Fruit fly (Drosophila melanogaster) whole organism, embryonic: ENCODE data around the gene PolA1.

Experiments
- Awh ChIP-seq: fragments of 200-800 bp; sonication (Bioruptor generic); IDR thresholded peaks from 2 replicates; pipeline ENCODE4, ENCODE4 v1.3.6; 2022; ENCODE audit warnings: missing biosample characterization, missing genetic modification characterization
- Bteb2 ChIP-seq: fragments of 200-800 bp; sonication (Bioruptor generic); optimal IDR thresholded peaks from 2 replicates; lab custom pipeline; 2016; ENCODE audit warnings: missing biosample characterization, missing genetic modification characterization
- CG10147 ChIP-seq: fragments of 200-800 bp; sonication (Bioruptor generic); optimal IDR thresholded peaks from 2 replicates; lab custom pipeline; 2019; ENCODE audit warnings: missing biosample characterization, mild to moderate bottlenecking, missing genetic modification characterization, moderate library complexity
- CG10654 ChIP-seq: fragments of 200-800 bp; sonication (Bioruptor generic); optimal IDR thresholded peaks from 2 replicates; lab custom pipeline; 2016; ENCODE audit warnings: missing biosample characterization, missing genetic modification characterization
- CG11398 ChIP-seq: fragments of 200-800 bp; sonication (Bioruptor generic); optimal IDR thresholded peaks from 2 replicates; lab custom pipeline; 2016; ENCODE audit warnings: missing biosample characterization, missing genetic modification characterization
- CG11504 ChIP-seq: fragments of 200-800 bp; sonication (Bioruptor generic); optimal IDR thresholded peaks from 3 replicates; lab custom pipeline; 2019; ENCODE audit warnings: missing biosample characterization, mild to moderate bottlenecking, missing genetic modification characterization, moderate library complexity
- CG12155 ChIP-seq: fragments of 200-800 bp; sonication (Bioruptor generic); optimal IDR thresholded peaks from 3 replicates; lab custom pipeline; 2016; ENCODE audit warnings: missing biosample characterization, missing genetic modification characterization
- CG12236 ChIP-seq: fragments of 200-800 bp; sonication (Bioruptor generic); optimal IDR thresholded peaks from 2 replicates; lab custom pipeline; 2016; ENCODE audit warnings: missing biosample characterization, missing genetic modification characterization
- CG12391 ChIP-seq: fragments of 200-800 bp; sonication (Bioruptor generic); optimal IDR thresholded peaks from 3 replicates; lab custom pipeline; 2018; ENCODE audit warnings: missing biosample characterization, mild to moderate bottlenecking, missing genetic modification characterization, moderate library complexity
- CG18599 ChIP-seq: fragments of 200-800 bp; sonication (Bioruptor generic); optimal IDR thresholded peaks from 3 replicates; lab custom pipeline; 2017; ENCODE audit warnings: missing biosample characterization, missing genetic modification characterization, mild to moderate bottlenecking, moderate library complexity, missing genetic modification reagents
- CG2116 ChIP-seq: fragments of 200-800 bp; sonication (Bioruptor generic); optimal IDR thresholded peaks from 3 replicates; lab custom pipeline; 2018; ENCODE audit warnings: missing biosample characterization, mild to moderate bottlenecking, missing genetic modification characterization
- CG32767 ChIP-seq: fragments of 200-800 bp; sonication (Bioruptor generic); IDR thresholded peaks from 2 replicates; pipeline ENCODE4 v1.3.6; 2022; ENCODE audit warnings: missing biosample characterization, missing genetic modification characterization
- CG3281 ChIP-seq: fragments of 200-800 bp; sonication (Bioruptor generic); optimal IDR thresholded peaks from 3 replicates; lab custom pipeline; 2017; ENCODE audit warnings: missing biosample characterization, mild to moderate bottlenecking, missing genetic modification characterization
- CG34376 ChIP-seq: fragments of 200-800 bp; sonication (Bioruptor generic); optimal IDR thresholded peaks from 2 replicates; lab custom pipeline; 2018; ENCODE audit warnings: missing biosample characterization, mild to moderate bottlenecking, missing genetic modification characterization
- CG4282 ChIP-seq: fragments of 200-800 bp; sonication (Bioruptor generic); optimal IDR thresholded peaks from 2 replicates; lab custom pipeline; 2016; ENCODE audit warnings: missing biosample characterization, missing genetic modification characterization
- CG4328 ChIP-seq: fragments of 200-800 bp; sonication (Bioruptor generic); optimal IDR thresholded peaks from 3 replicates; lab custom pipeline; 2017; ENCODE audit warnings: missing biosample characterization, missing genetic modification reagents, missing genetic modification characterization
- CG6683 ChIP-seq: fragments of 200-800 bp; sonication (Bioruptor generic); optimal IDR thresholded peaks from 2 replicates; lab custom pipeline; 2017; ENCODE audit warnings: missing biosample characterization, mild to moderate bottlenecking, missing genetic modification characterization, missing genetic modification reagents
- CG6765 ChIP-seq: fragments of 200-800 bp; sonication (Bioruptor generic); optimal IDR thresholded peaks from 3 replicates; lab custom pipeline; 2017; ENCODE audit warnings: missing biosample characterization, mild to moderate bottlenecking, missing genetic modification characterization
- CG9876 ChIP-seq: fragments of 200-800 bp; sonication (Bioruptor generic); optimal IDR thresholded peaks from 2 replicates; lab custom pipeline; 2016; ENCODE audit warnings: missing biosample characterization, missing genetic modification characterization
- Dbx ChIP-seq: fragments of 200-800 bp; sonication (Bioruptor generic); IDR thresholded peaks from 3 replicates; pipeline ENCODE4 v1.3.6; 2022; ENCODE audit warnings: missing biosample characterization, missing genetic modification characterization
- Dip2 ChIP-seq: fragments of 200-800 bp; sonication (Bioruptor generic); IDR thresholded peaks from 2 replicates; pipeline ENCODE4 v1.3.6; 2022; ENCODE audit warnings: missing biosample characterization, missing genetic modification characterization
- Dref ChIP-seq: fragments of 200-800 bp; sonication (Bioruptor generic); IDR thresholded peaks from 2 replicates; pipeline ENCODE4 v1.3.6; 2022; ENCODE audit warnings: missing biosample characterization, missing genetic modification characterization
- Gsc ChIP-seq: fragments of 200-800 bp; sonication (Bioruptor generic); IDR thresholded peaks from 2 replicates; pipeline ENCODE4 v1.3.6; 2022; ENCODE audit warnings: missing biosample characterization, missing genetic modification characterization
- HHEX ChIP-seq: fragments of 200-800 bp; sonication (Bioruptor generic); optimal IDR thresholded peaks from 3 replicates; lab custom pipeline; 2017; ENCODE audit warnings: missing biosample characterization, mild to moderate bottlenecking, missing genetic modification characterization, missing genetic modification reagents
- Meics ChIP-seq: fragments of 200-800 bp; sonication (Bioruptor generic); optimal IDR thresholded peaks from 2 replicates; lab custom pipeline; 2017; ENCODE audit warnings: missing biosample characterization, mild to moderate bottlenecking, missing genetic modification characterization
- Opbp ChIP-seq: fragments of 200-800 bp; sonication (Bioruptor generic); IDR thresholded peaks from 3 replicates; pipeline ENCODE4 v1.3.6; 2022; ENCODE audit warnings: missing biosample characterization, missing genetic modification characterization; ENCODE audit not compliant: partially characterized antibody
- Pdp1 ChIP-seq, 2 experiments: fragments of 200-800 bp; sonication (Bioruptor generic); optimal IDR thresholded peaks; 3 replicates each; lab custom pipeline; 2016; ENCODE audit warnings: missing biosample characterization in 2 of 2, missing genetic modification characterization in 2 of 2, mild to moderate bottlenecking in 1 of 2, moderate library complexity in 1 of 2
- Scr ChIP-seq: fragments of 200-800 bp; sonication (Bioruptor generic); IDR thresholded peaks from 2 replicates; pipeline ENCODE4 v1.3.6; 2022; ENCODE audit warnings: missing biosample characterization, missing genetic modification characterization; ENCODE audit not compliant: partially characterized antibody
- Sry-δ ChIP-seq: fragments of 200-800 bp; sonication (Bioruptor generic); optimal IDR thresholded peaks from 2 replicates; lab custom pipeline; 2016; ENCODE audit warnings: missing biosample characterization, missing genetic modification characterization
- abd-A ChIP-seq: fragments of 200-800 bp; sonication (Bioruptor generic); optimal IDR thresholded peaks from 3 replicates; lab custom pipeline; 2019; ENCODE audit warnings: missing biosample characterization, mild to moderate bottlenecking, missing genetic modification characterization, moderate library complexity
- ara ChIP-seq: fragments of 200-800 bp; sonication (Bioruptor generic); IDR thresholded peaks from 2 replicates; pipeline ENCODE4 v1.3.6; 2022; ENCODE audit warnings: missing biosample characterization, missing genetic modification characterization
- crol ChIP-seq: fragments of 200-800 bp; sonication (Bioruptor generic); IDR thresholded peaks from 2 replicates; pipeline ENCODE4 v1.3.6; 2022; ENCODE audit warnings: missing biosample characterization, missing genetic modification characterization
- dan ChIP-seq: fragments of 200-800 bp; sonication (Bioruptor generic); IDR thresholded peaks from 2 replicates; pipeline ENCODE4 v1.3.6; 2022; ENCODE audit warnings: missing biosample characterization, missing genetic modification characterization
- fu2 ChIP-seq: fragments of 200-800 bp; sonication (Bioruptor generic); optimal IDR thresholded peaks from 2 replicates; lab custom pipeline; 2016; ENCODE audit warnings: missing biosample characterization, missing genetic modification characterization
- gt ChIP-seq: fragments of 200-800 bp; sonication (Bioruptor generic); IDR thresholded peaks from 2 replicates; pipeline ENCODE4 v1.3.6; 2022; ENCODE audit warnings: missing biosample characterization, missing genetic modification characterization
- hb ChIP-seq: fragments of 200-800 bp; sonication (Bioruptor generic); IDR thresholded peaks from 3 replicates; pipeline ENCODE4 v1.3.6; 2022; ENCODE audit warnings: missing biosample characterization, missing genetic modification characterization; ENCODE audit not compliant: partially characterized antibody
- hkb ChIP-seq, 2 experiments: fragments of 200-800 bp in 1 of 2; fragments of >200 bp in 1 of 2; sonication (Bioruptor generic) in 1 of 2; IDR thresholded peaks in 1 of 2; optimal IDR thresholded peaks in 1 of 2; 2 replicates each; pipeline versions ENCODE4 v1.3.6 to Lab custom; 2017 to 2022; ENCODE audit warnings: missing biosample characterization in 1 of 2, missing genetic modification characterization in 1 of 2
- jing ChIP-seq: fragments of 200-800 bp; sonication (Bioruptor generic); optimal IDR thresholded peaks from 2 replicates; lab custom pipeline; 2018; ENCODE audit warnings: missing biosample characterization, mild to moderate bottlenecking, missing genetic modification characterization
- pros ChIP-seq: fragments of 200-800 bp; sonication (Bioruptor generic); optimal IDR thresholded peaks from 3 replicates; lab custom pipeline; 2019; ENCODE audit warnings: missing biosample characterization, mild to moderate bottlenecking, missing genetic modification characterization, moderate library complexity
- pzg ChIP-seq: fragments of 200-800 bp; sonication (Bioruptor generic); optimal IDR thresholded peaks from 3 replicates; lab custom pipeline; 2018; ENCODE audit warnings: missing biosample characterization, mild to moderate bottlenecking, missing genetic modification characterization, moderate library complexity
- schlank ChIP-seq: fragments of 200-800 bp; sonication (Bioruptor generic); optimal IDR thresholded peaks from 2 replicates; lab custom pipeline; 2018; ENCODE audit warnings: missing biosample characterization, mild to moderate bottlenecking, missing genetic modification characterization
- shn ChIP-seq: fragments of 200-800 bp; sonication (Bioruptor generic); optimal IDR thresholded peaks from 3 replicates; lab custom pipeline; 2016; ENCODE audit warnings: missing biosample characterization, missing genetic modification characterization
- sisA ChIP-seq: fragments of 200-800 bp; sonication (Bioruptor generic); IDR thresholded peaks from 2 replicates; pipeline ENCODE4 v1.3.6; 2022; ENCODE audit warnings: missing biosample characterization, missing genetic modification characterization
- tap ChIP-seq: fragments of 200-800 bp; optimal IDR thresholded peaks from 3 replicates; lab custom pipeline; 2019; ENCODE audit warnings: missing biosample characterization, mild to moderate bottlenecking, missing genetic modification characterization, moderate library complexity
- tgo ChIP-seq: fragments of 200-800 bp; sonication (Bioruptor generic); IDR thresholded peaks from 3 replicates; pipeline ENCODE4 v1.3.6; 2022; ENCODE audit warnings: missing biosample characterization, missing genetic modification characterization
- tio ChIP-seq: fragments of 200-800 bp; sonication (Bioruptor generic); optimal IDR thresholded peaks from 2 replicates; lab custom pipeline; 2017; ENCODE audit warnings: missing biosample characterization, missing genetic modification characterization, inconsistent platforms
- trh ChIP-seq: fragments of 200-800 bp; sonication (Bioruptor generic); optimal IDR thresholded peaks from 2 replicates; lab custom pipeline; 2016; ENCODE audit warnings: missing biosample characterization, missing genetic modification characterization
- twi ChIP-seq: fragments of 200-800 bp; optimal IDR thresholded peaks from 2 replicates; lab custom pipeline; 2019; ENCODE audit warnings: missing biosample characterization, mild to moderate bottlenecking, missing genetic modification characterization, moderate library complexity
- vvl ChIP-seq: fragments of 200-800 bp; sonication (Bioruptor generic); IDR thresholded peaks from 2 replicates; pipeline ENCODE4 v1.3.6; 2022; ENCODE audit warnings: missing biosample characterization, missing genetic modification characterization
- z ChIP-seq: fragments of 200-800 bp; sonication (Bioruptor generic); IDR thresholded peaks from 3 replicates; pipeline ENCODE4 v1.3.6; 2022; ENCODE audit warnings: missing biosample characterization, missing genetic modification characterization

Gene PolA1

DNA sequence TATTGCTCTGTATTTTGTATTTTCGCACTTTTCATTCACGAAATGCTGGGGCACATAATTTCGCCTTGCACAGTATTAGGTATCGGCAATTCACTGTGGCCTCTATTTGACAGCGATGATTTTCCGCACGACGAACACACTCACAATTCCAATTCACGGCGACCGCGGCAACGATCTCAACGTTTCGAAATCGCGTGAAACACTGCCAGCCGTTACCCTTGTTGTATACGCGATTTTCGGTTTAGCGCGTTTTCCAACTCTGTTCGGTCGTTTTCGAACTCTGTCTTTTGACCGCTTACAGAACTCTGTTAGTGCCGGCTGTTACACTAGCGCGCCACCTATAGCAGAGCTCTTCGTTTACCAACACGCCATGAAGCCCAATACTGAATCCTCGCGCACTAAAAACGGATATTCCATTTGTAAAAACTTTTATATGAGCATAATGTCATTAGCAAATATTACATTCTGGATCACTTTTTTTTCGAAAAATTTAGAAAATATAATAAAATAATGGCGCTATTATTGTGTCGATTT lies 52.4 kb downstream of the PolA1 start, which contains the start of gene InR (continued):
- TF ChIP-seq Pdp1 (GFP tag; optimal IDR thresholded peaks at IDR 0.05; lab: Kevin White, UChicago) (peak; percentile 66 to 74), CG9876 (GFP tag; lab: Kevin White, UChicago) (peak; percentile 65), fu2 (peak; percentile 65), CG6683 (no peak), hkb (optimal IDR thresholded peaks at IDR 0.05; lab: Kevin White, UChicago) (peak; percentile 46), hkb (GFP tag; IDR thresholded peaks at IDR 0.05; lab: Robert Waterston, UW) (no peak), Dbx (GFP tag; lab: Robert Waterston, UW) (no peak), CG12236 (GFP tag; lab: Kevin White, UChicago) (peak; percentile 10), tap (tag; lab: Kevin White, UChicago) (peak; percentile 16), HHEX (GFP tag; lab: Kevin White, UChicago) (peak; percentile 71), pros (no peak), Meics (GFP tag; lab: Kevin White, UChicago) (peak; percentile 64), Gsc (no peak), shn (GFP tag; lab: Kevin White, UChicago) (peak; percentile 86), tgo (GFP tag; lab: Robert Waterston, UW) (no peak), z (GFP tag; lab: Robert Waterston, UW) (no peak), CG32767 (GFP tag; lab: Robert Waterston, UW) (no peak), schlank (tag; lab: Kevin White, UChicago) (peak; percentile 46), Bteb2 (GFP tag; lab: Kevin White, UChicago) (peak; percentile 59), CG12155 (GFP tag; lab: Kevin White, UChicago) (peak; percentile 68), Scr (GFP tag; lab: Robert Waterston, UW) (no peak), Dref (no peak), tio (GFP tag; lab: Kevin White, UChicago) (no peak), pzg (GFP tag; lab: Kevin White, UChicago) (peak; percentile 83), twi (tag; lab: Kevin White, UChicago) (peak; percentile 6), CG4282 (peak; percentile 81), trh (GFP tag; lab: Kevin White, UChicago) (peak; percentile 38), CG12391 (tag; lab: Kevin White, UChicago) (peak; percentile 42), sisA (GFP tag; lab: Robert Waterston, UW) (no peak), CG4328 (peak; percentile 22), ara (GFP tag; lab: Robert Waterston, UW) (no peak), Sry-δ (GFP tag; lab: Kevin White, UChicago) (peak; percentile 44), CG10147 (peak; percentile 32), CG3281 (GFP tag; lab: Kevin White, UChicago) (peak; percentile 40), CG11504 (peak; percentile 25), CG34376 (GFP tag; lab: Kevin White, UChicago) (peak; percentile 92), crol (GFP tag; lab: Robert Waterston, UW) (no peak), CG10654 (peak; percentile 66), Opbp (GFP tag; lab: Robert Waterston, UW) (no peak), abd-A (tag; lab: Kevin White, UChicago) (peak; percentile 54), CG2116 (GFP tag; lab: Kevin White, UChicago) (peak; percentile 19), CG6765 (GFP tag; lab: Kevin White, UChicago) (peak; percentile 77), hb (GFP tag; lab: Robert Waterston, UW) (no peak), CG11398 (GFP tag; lab: Kevin White, UChicago) (peak; percentile 58), jing (GFP tag; lab: Kevin White, UChicago) (peak; percentile 20), vvl (GFP tag; lab: Robert Waterston, UW) (no peak), CG18599 (GFP tag; lab: Kevin White, UChicago) (peak; percentile 83), Awh (GFP tag; lab: Robert Waterston, UW) (no peak), dan (GFP tag; lab: Robert Waterston, UW) (no peak), gt (GFP tag; lab: Robert Waterston, UW) (no peak), Dip2 (no peak)
